Fruit fly (Drosophila melanogaster): ENCODE results near the gene CG15439.
A peak's percentile ranks its signal among the peaks of the same experiment; 100 is the strongest.

DNA sequence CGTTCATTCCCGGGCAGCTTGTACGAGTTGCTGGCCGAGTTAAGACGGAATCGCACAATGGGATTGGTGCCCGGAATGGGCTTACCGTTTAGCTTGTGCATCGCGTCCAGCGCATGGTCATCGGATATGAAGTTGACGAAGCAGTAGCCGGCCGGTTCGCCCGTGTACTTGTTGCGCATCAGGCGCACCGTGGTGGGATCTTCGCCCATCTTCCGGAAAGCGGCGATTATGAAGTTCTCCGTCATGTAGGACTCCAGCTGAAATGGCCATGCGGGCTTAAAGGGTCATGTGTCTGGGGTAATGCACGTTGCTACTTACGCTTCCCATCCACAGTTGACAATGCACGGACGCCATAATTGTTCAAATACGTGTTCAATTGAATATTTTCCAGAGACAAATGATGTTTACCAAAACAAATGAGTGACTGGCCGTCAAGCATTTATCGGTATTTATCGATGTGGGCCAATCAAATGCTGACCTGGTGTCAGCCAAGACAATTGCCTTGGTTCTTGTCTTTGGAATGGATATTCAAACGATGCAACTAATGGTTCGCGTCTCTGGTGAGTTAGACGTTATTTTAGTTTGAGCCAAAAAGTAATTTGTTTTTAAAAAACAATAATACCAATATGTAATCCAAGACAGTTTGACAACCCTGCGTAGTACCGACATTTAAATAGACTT, 1.3 kb upstream of the CG15439 start, which contains the start of the genes Secp43 and ND-B8:
- no peak for TF ChIP-seq Hr39 (GFP tag; optimal IDR thresholded peaks at IDR 0.05)
- TF ChIP-seq CG8319 (GFP tag; optimal IDR thresholded peaks at IDR 0.05) = no peak
- TF ChIP-seq Gug (GFP tag; IDR thresholded peaks at IDR 0.05) = no peak
- peak; percentile 27 for TF ChIP-seq Sox14 (GFP tag; optimal IDR thresholded peaks at IDR 0.05)
- no peak for TF ChIP-seq CG11902 (GFP tag; optimal IDR thresholded peaks at IDR 0.05)
- no peak for TF ChIP-seq Blimp-1 (GFP tag; optimal IDR thresholded peaks at IDR 0.05)
- TF ChIP-seq Eip78C (GFP tag) = no peak
- no peak for TF ChIP-seq cyc (GFP tag; optimal IDR thresholded peaks at IDR 0.05)
- no peak for TF ChIP-seq CG6792 (GFP tag; optimal IDR thresholded peaks at IDR 0.05)

Data from whole organism, prepupa.